Worm (Caenorhabditis elegans) whole organism, young adult: ENCODE data around the gene cif-1.

ENCODE experiments used
- B0035.1 ChIP-seq: sonication (generic microtip); optimal IDR thresholded peaks from 2 replicates; lab custom pipeline; 2016; ENCODE audit warnings: missing genetic modification characterization, mild to moderate bottlenecking, missing compliant biosample characterization, missing genotype, missing genetic modification reagents
- C17E4.6 ChIP-seq: fragments of 200-800 bp; sonication (Bioruptor generic); IDR thresholded peaks from 2 replicates; pipeline ENCODE4 v1.3.6; 2022; ENCODE audit warnings: missing genetic modification reagents, missing genetic modification characterization, missing compliant biosample characterization
- D2030.7 ChIP-seq: fragments of 200-800 bp; sonication (Bioruptor generic); IDR thresholded peaks from 2 replicates; pipeline ENCODE4 v1.3.6; 2022; ENCODE audit warnings: missing genetic modification reagents, missing genetic modification characterization, missing compliant biosample characterization
- F33H1.4 ChIP-seq: fragments of 200-800 bp; sonication (Bioruptor generic); IDR thresholded peaks from 2 replicates; pipeline ENCODE4 v1.3.6; 2022; ENCODE audit warnings: missing genetic modification reagents, missing genetic modification characterization, missing compliant biosample characterization
- F37B4.10 ChIP-seq: fragments of 200-800 bp; sonication (Bioruptor generic); IDR thresholded peaks from 2 replicates; pipeline ENCODE4 v1.3.6; 2022; ENCODE audit warnings: missing genetic modification characterization, missing compliant biosample characterization
- F52B5.7 ChIP-seq: sonication (generic microtip); optimal IDR thresholded peaks from 2 replicates; lab custom pipeline; 2016; ENCODE audit warnings: mild to moderate bottlenecking, missing genetic modification characterization, missing compliant biosample characterization
- K11D2.4 ChIP-seq: fragments of 200-800 bp; sonication (Bioruptor generic); IDR thresholded peaks from 2 replicates; pipeline ENCODE4 v1.3.6; 2022; ENCODE audit warnings: missing genetic modification reagents, missing genetic modification characterization, missing compliant biosample characterization
- K12H6.12 ChIP-seq: fragments of 200-800 bp; sonication (Bioruptor generic); optimal IDR thresholded peaks from 2 replicates; lab custom pipeline; 2018; ENCODE audit warnings: mild to moderate bottlenecking, missing genetic modification characterization, missing compliant biosample characterization
- T26A5.8 ChIP-seq: sonication (generic microtip); optimal IDR thresholded peaks from 2 replicates; lab custom pipeline; 2016; ENCODE audit warnings: missing genetic modification characterization, missing compliant biosample characterization
- ZK185.1 ChIP-seq: sonication (generic microtip); optimal IDR thresholded peaks from 2 replicates; lab custom pipeline; 2016; ENCODE audit warnings: mild to moderate bottlenecking, missing genetic modification characterization, missing compliant biosample characterization; ENCODE audit not compliant: poor library complexity, severe bottlenecking
- ama-1 ChIP-seq, 3 experiments: fragments of 150-350 bp in 1 of 3; sonication (generic microtip) in 2 of 3; optimal IDR thresholded peaks; 2 replicates each; lab custom pipeline; 2014 to 2018; ENCODE audit warnings: missing biosample characterization in 2 of 3, missing genetic modification characterization in 2 of 3, missing genetic modification reagents in 2 of 3
- aptf-3 ChIP-seq: fragments of 200-800 bp; sonication (Bioruptor generic); IDR thresholded peaks from 2 replicates; pipeline ENCODE4 v1.3.6; 2022; ENCODE audit warnings: missing genetic modification characterization, missing compliant biosample characterization
- attf-3 ChIP-seq: fragments of 200-800 bp; sonication (Bioruptor generic); conservative IDR thresholded peaks from 2 replicates; pipeline ENCODE4 v1.3.6; 2022; ENCODE audit warnings: missing genetic modification reagents, missing genetic modification characterization, missing compliant biosample characterization
- ccch-3 ChIP-seq: fragments of 200-800 bp; sonication (Bioruptor generic); optimal IDR thresholded peaks from 2 replicates; lab custom pipeline; 2018; ENCODE audit warnings: mild to moderate bottlenecking, missing genetic modification characterization, missing compliant biosample characterization
- ceh-40 ChIP-seq: fragments of 200-800 bp; sonication (Bioruptor generic); IDR thresholded peaks from 2 replicates; pipeline ENCODE4 v1.3.6; 2022; ENCODE audit warnings: missing genetic modification characterization, missing compliant biosample characterization
- dpff-1 ChIP-seq: sonication (generic microtip); optimal IDR thresholded peaks from 2 replicates; lab custom pipeline; 2017; ENCODE audit warnings: mild to moderate bottlenecking, missing genetic modification characterization, missing compliant biosample characterization
- him-1 ChIP-seq: sonication (generic microtip); optimal IDR thresholded peaks from 2 replicates; lab custom pipeline; 2016; ENCODE audit warnings: missing genotype, missing genetic modification reagents, missing genetic modification characterization, missing compliant biosample characterization
- hsf-1 ChIP-seq: fragments of 200-800 bp; sonication (Bioruptor generic); IDR thresholded peaks from 2 replicates; pipeline ENCODE4 v1.3.6; 2022; ENCODE audit warnings: missing genetic modification reagents, missing genetic modification characterization, missing compliant biosample characterization
- lag-1 ChIP-seq: fragments of 200-800 bp; sonication (Bioruptor generic); IDR thresholded peaks from 2 replicates; pipeline ENCODE4 v1.3.6; 2022; ENCODE audit warnings: missing genetic modification reagents, missing genetic modification characterization, missing compliant biosample characterization
- let-526 ChIP-seq: fragments of 200-800 bp; sonication (Bioruptor generic); IDR thresholded peaks from 2 replicates; pipeline ENCODE4 v1.3.6; 2022; ENCODE audit warnings: missing genetic modification reagents, missing genetic modification characterization, missing compliant biosample characterization
- lsl-1 ChIP-seq: fragments of 200-800 bp; sonication (Bioruptor generic); optimal IDR thresholded peaks from 2 replicates; lab custom pipeline; 2018; ENCODE audit warnings: mild to moderate bottlenecking, missing genetic modification characterization, moderate library complexity, missing compliant biosample characterization
- lsy-27 ChIP-seq: sonication (generic microtip); optimal IDR thresholded peaks from 2 replicates; lab custom pipeline; 2017; ENCODE audit warnings: missing genetic modification characterization, mild to moderate bottlenecking, missing compliant biosample characterization, antibody characterized with exemption, missing genotype, borderline replicate concordance; ENCODE audit not compliant: insufficient read depth
- madf-10 ChIP-seq: sonication (generic microtip); optimal IDR thresholded peaks from 2 replicates; lab custom pipeline; 2016; ENCODE audit warnings: mild to moderate bottlenecking, missing genetic modification characterization, missing compliant biosample characterization
- madf-6 ChIP-seq: fragments of 200-800 bp; sonication (Bioruptor generic); IDR thresholded peaks from 2 replicates; pipeline ENCODE4 v1.3.6; 2022; ENCODE audit warnings: missing genetic modification reagents, missing genetic modification characterization, missing compliant biosample characterization
- madf-8 ChIP-seq: fragments of 200-800 bp; sonication (Bioruptor generic); conservative IDR thresholded peaks from 2 replicates; pipeline ENCODE4 v1.3.6; 2022; ENCODE audit warnings: missing genetic modification reagents, missing genetic modification characterization, missing compliant biosample characterization
- mel-28 ChIP-seq: sonication (generic microtip); optimal IDR thresholded peaks from 2 replicates; lab custom pipeline; 2016; ENCODE audit warnings: borderline replicate concordance, mild to moderate bottlenecking, missing genetic modification characterization, missing compliant biosample characterization
- nhr-27 ChIP-seq: fragments of 200-800 bp; sonication (Bioruptor generic); optimal IDR thresholded peaks from 2 replicates; lab custom pipeline; 2018; ENCODE audit warnings: mild to moderate bottlenecking, missing genetic modification characterization, moderate library complexity, missing compliant biosample characterization
- nhr-80 ChIP-seq: sonication (generic microtip); optimal IDR thresholded peaks from 2 replicates; lab custom pipeline; 2016; ENCODE audit warnings: missing genetic modification characterization, missing compliant biosample characterization
- nhr-90 ChIP-seq: sonication (generic microtip); optimal IDR thresholded peaks from 2 replicates; lab custom pipeline; 2016; ENCODE audit warnings: missing genotype, mild to moderate bottlenecking, missing genetic modification characterization, missing compliant biosample characterization
- rcor-1 ChIP-seq: fragments of 200-800 bp; sonication (Bioruptor generic); IDR thresholded peaks from 2 replicates; pipeline ENCODE4 v1.3.6; 2022; ENCODE audit warnings: missing genetic modification reagents, missing genetic modification characterization, missing compliant biosample characterization
- rec-8 ChIP-seq, 2 experiments: sonication (generic microtip); optimal IDR thresholded peaks; 2 replicates each; lab custom pipeline; 2016; ENCODE audit warnings: mild to moderate bottlenecking in 2 of 2, missing genetic modification characterization in 2 of 2, missing genetic modification reagents in 2 of 2, missing genotype in 2 of 2, missing biosample characterization in 1 of 2, missing compliant biosample characterization in 1 of 2, moderate library complexity in 1 of 2
- sdz-38 ChIP-seq: sonication (generic microtip); optimal IDR thresholded peaks from 2 replicates; lab custom pipeline; 2016; ENCODE audit warnings: missing genotype, missing genetic modification characterization, missing compliant biosample characterization
- snpc-4 ChIP-seq, 5 experiments: fragments of 150-350 bp in 1 of 5; sonication (generic microtip) in 4 of 5; optimal IDR thresholded peaks; 2 replicates each; lab custom pipeline; 2014 to 2018; ENCODE audit warnings: missing genetic modification characterization in 5 of 5, missing biosample characterization in 3 of 5, antibody characterized with exemption in 2 of 5, mild to moderate bottlenecking in 2 of 5, missing compliant biosample characterization in 2 of 5, missing genotype in 2 of 5, moderate library complexity in 2 of 5, missing genetic modification reagents in 1 of 5
- sptf-2 ChIP-seq: fragments of 200-800 bp; sonication (Bioruptor generic); optimal IDR thresholded peaks from 2 replicates; lab custom pipeline; 2018; ENCODE audit warnings: mild to moderate bottlenecking, missing genetic modification characterization, missing compliant biosample characterization
- tbp1 ChIP-seq: fragments of 200-800 bp; sonication (Bioruptor generic); optimal IDR thresholded peaks from 2 replicates; lab custom pipeline; 2018; ENCODE audit warnings: mild to moderate bottlenecking, missing genetic modification characterization, missing compliant biosample characterization
- tlf-1 ChIP-seq: fragments of 200-800 bp; sonication (Bioruptor generic); optimal IDR thresholded peaks from 2 replicates; lab custom pipeline; 2018; ENCODE audit warnings: mild to moderate bottlenecking, missing genetic modification characterization, missing compliant biosample characterization
- unc-130 ChIP-seq: sonication (generic microtip); optimal IDR thresholded peaks from 2 replicates; lab custom pipeline; 2016; ENCODE audit warnings: missing genetic modification reagents, missing genetic modification characterization, missing compliant biosample characterization
- unc-62 ChIP-seq: fragments of 150-350 bp; optimal IDR thresholded peaks from 2 replicates; lab custom pipeline; 2014; ENCODE audit warnings: missing biosample characterization, missing genetic modification reagents, missing genetic modification characterization
- xnd-1 ChIP-seq: sonication (generic microtip); optimal IDR thresholded peaks from 2 replicates; lab custom pipeline; 2016; ENCODE audit warnings: missing genotype, missing genetic modification reagents, missing genetic modification characterization, missing compliant biosample characterization
- zim-3 ChIP-seq: sonication (generic microtip); optimal IDR thresholded peaks from 2 replicates; lab custom pipeline; 2017; ENCODE audit warnings: mild to moderate bottlenecking, missing genetic modification characterization, moderate library complexity, missing compliant biosample characterization
- ztf-6 ChIP-seq: fragments of 200-800 bp; sonication (Bioruptor generic); IDR thresholded peaks from 2 replicates; pipeline ENCODE4 v1.3.6; 2022; ENCODE audit warnings: missing genetic modification reagents, missing genetic modification characterization, missing compliant biosample characterization

The cif-1 gene

ce11 chrIV:4758659-4759058 is 48.1 kb upstream of the cif-1 start, which contains the start of gene Y17G9B.8 (continued):
- TF ChIP-seq aptf-3 (GFP tag; lab: Robert Waterston, UW), result no peak
- TF ChIP-seq him-1 (tag; lab: Kevin White, UChicago), result no peak
- no peak for TF ChIP-seq mel-28 (tag; lab: Kevin White, UChicago)
- TF ChIP-seq ZK185.1, result no peak
- TF ChIP-seq dpff-1 (tag; lab: Kevin White, UChicago), result no peak
- TF ChIP-seq ztf-6 (GFP tag; lab: Robert Waterston, UW), result no peak
- no peak for TF ChIP-seq B0035.1 (tag; lab: Kevin White, UChicago)
- TF ChIP-seq K11D2.4, result no peak
- TF ChIP-seq nhr-27 (tag; lab: Kevin White, UChicago), result no peak

ce11 chrIV:4755929-4756655 is 45.5 kb upstream of the cif-1 start, which contains the start of the genes fbxb-77 and Y17G9B.11:
TSS of gene fbxb-77 (minus strand) at chrIV:4756157.
TSS of gene Y17G9B.11 (plus strand) at chrIV:4756605.
- TF ChIP-seq tbp1, result no peak
- TF ChIP-seq T26A5.8, result no peak
- TF ChIP-seq tlf-1 (GFP tag; lab: Kevin White, UChicago), result no peak
- no peak for TF ChIP-seq ccch-3
- no peak for TF ChIP-seq C17E4.6 (GFP tag; lab: Robert Waterston, UW)
- no peak for TF ChIP-seq hsf-1 (GFP tag; lab: Robert Waterston, UW)
- no peak for TF ChIP-seq F37B4.10
- TF ChIP-seq D2030.7 (GFP tag; lab: Robert Waterston, UW), result no peak
- TF ChIP-seq attf-3 (GFP tag; lab: Robert Waterston, UW), result no peak
- TF ChIP-seq lsy-27 (tag; lab: Kevin White, UChicago), result no peak
- no peak for TF ChIP-seq madf-10 (tag; lab: Kevin White, UChicago)
- no peak for TF ChIP-seq unc-62 (GFP tag; lab: Kevin White, UChicago)

ce11 chrIV:4751814-4752213 is 41.3 kb upstream of the cif-1 start, which contains the start of gene Y17G9B.4:
TSS of gene Y17G9B.4 (plus strand) at chrIV:4752119.
- peak; percentile 53 for TF ChIP-seq D2030.7 (GFP tag; lab: Robert Waterston, UW)
- TF ChIP-seq madf-6 (GFP tag; lab: Robert Waterston, UW), result peak; percentile 83
- TF ChIP-seq xnd-1, result peak; percentile 86
- TF ChIP-seq lsl-1 (GFP tag; lab: Kevin White, UChicago), result peak; percentile 91
- peak; percentile 90 for TF ChIP-seq F33H1.4 (GFP tag; lab: Robert Waterston, UW)
- no peak for TF ChIP-seq rec-8 (tag; optimal IDR thresholded peaks at IDR 0.05; lab: Kevin White, UChicago)
- no peak for TF ChIP-seq sdz-38
- TF ChIP-seq tbp1, result peak; percentile 17
- TF ChIP-seq snpc-4 (GFP tag; optimal IDR thresholded peaks at IDR 0.05; lab: Kevin White, UChicago), result no peak
- peak in 2 of 4 experiments; percentile 25 to 52 for TF ChIP-seq snpc-4 (tag; optimal IDR thresholded peaks at IDR 0.05; lab: Kevin White, UChicago)
- TF ChIP-seq madf-8 (GFP tag; lab: Robert Waterston, UW), result peak; percentile 42
- no peak for TF ChIP-seq dpff-1 (tag; lab: Kevin White, UChicago)
- TF ChIP-seq, all 124 proteins: peak for 8

- peak; percentile 92 for TF ChIP-seq xnd-1
- peak; percentile 93 for TF ChIP-seq nhr-90 (tag; lab: Kevin White, UChicago)
- TF ChIP-seq K12H6.12 (tag; lab: Kevin White, UChicago), result peak; percentile 99
- TF ChIP-seq F52B5.7 (tag; lab: Kevin White, UChicago), result peak; percentile 94
- peak; percentile 50 for TF ChIP-seq ama-1 (optimal IDR thresholded peaks at IDR 0.05; lab: Kevin White, UChicago)
- TF ChIP-seq ama-1 (GFP tag; optimal IDR thresholded peaks at IDR 0.05; lab: Kevin White, UChicago), result peak; percentile 71 to 88
- TF ChIP-seq sptf-2 (GFP tag; lab: Kevin White, UChicago), result peak; percentile 84
- peak; percentile 78 for TF ChIP-seq dpff-1 (tag; lab: Kevin White, UChicago)
- TF ChIP-seq unc-130 (GFP tag; lab: Kevin White, UChicago), result peak; percentile 98
- peak; percentile 92 for TF ChIP-seq ceh-40 (GFP tag; lab: Robert Waterston, UW)
- TF ChIP-seq lag-1 (GFP tag; lab: Robert Waterston, UW), result peak; percentile 90; the same call in 1 of the 2 replicates
- TF ChIP-seq zim-3 (tag; lab: Kevin White, UChicago), result peak; percentile 84
- peak; percentile 99 for TF ChIP-seq madf-6 (GFP tag; lab: Robert Waterston, UW)
- peak; percentile 97 for TF ChIP-seq hsf-1 (GFP tag; lab: Robert Waterston, UW)
- peak; percentile 99 for TF ChIP-seq rcor-1 (GFP tag; lab: Robert Waterston, UW)
- peak; percentile 99 for TF ChIP-seq nhr-80 (tag; lab: Kevin White, UChicago)
- peak; percentile 99 for TF ChIP-seq let-526 (GFP tag; lab: Robert Waterston, UW)
Observed at ce11 chrIV:4749728-4750278, 39.2 kb upstream of the cif-1 start, which contains the start of the genes rpl-20 and Y17G9B.5. TSS of gene rpl-20 (minus strand) at chrIV:4749778. TSS of gene Y17G9B.5 (plus strand) at chrIV:4750240.
